Fruit fly (Drosophila melanogaster) whole organism, embryonic: ENCODE results near the gene eIF4A.
A peak's percentile ranks its signal among the peaks of the same experiment; 100 is the strongest.

Source experiments
- Bgb ChIP-seq: fragments of 200-800 bp; sonication (Bioruptor generic); IDR thresholded peaks from 2 replicates; pipeline ENCODE4 v1.3.6; 2022; ENCODE audit warnings: missing biosample characterization, missing genetic modification characterization; ENCODE audit not compliant: partially characterized antibody
- CG10267 ChIP-seq: fragments of 200-800 bp; sonication (Bioruptor generic); optimal IDR thresholded peaks from 2 replicates; lab custom pipeline; 2018; ENCODE audit warnings: missing biosample characterization, mild to moderate bottlenecking, missing genetic modification characterization, moderate library complexity
- CG14965 ChIP-seq: fragments of 200-800 bp; sonication (Bioruptor generic); optimal IDR thresholded peaks from 2 replicates; lab custom pipeline; 2016; ENCODE audit warnings: missing biosample characterization, missing genetic modification characterization, borderline replicate concordance
- CG2116 ChIP-seq: fragments of 200-800 bp; sonication (Bioruptor generic); optimal IDR thresholded peaks from 3 replicates; lab custom pipeline; 2018; ENCODE audit warnings: missing biosample characterization, mild to moderate bottlenecking, missing genetic modification characterization
- CG6791 ChIP-seq: fragments of 200-800 bp; sonication (Bioruptor generic); IDR thresholded peaks from 3 replicates; pipeline ENCODE4 v1.3.6; 2022; ENCODE audit warnings: missing biosample characterization, missing genetic modification characterization; ENCODE audit not compliant: partially characterized antibody
- CG8359 ChIP-seq: fragments of 200-800 bp; sonication (Bioruptor generic); optimal IDR thresholded peaks from 2 replicates; lab custom pipeline; 2017; ENCODE audit warnings: missing biosample characterization, mild to moderate bottlenecking, missing genetic modification characterization, borderline replicate concordance
- CG8388 ChIP-seq: fragments of 200-800 bp; sonication (Bioruptor generic); optimal IDR thresholded peaks from 2 replicates; lab custom pipeline; 2019; ENCODE audit warnings: missing biosample characterization, mild to moderate bottlenecking, missing genetic modification characterization, moderate library complexity
- CG9609 ChIP-seq: fragments of 200-800 bp; sonication (Bioruptor generic); optimal IDR thresholded peaks from 3 replicates; lab custom pipeline; 2016; ENCODE audit warnings: missing biosample characterization, missing genetic modification characterization
- CG9797 ChIP-seq: fragments of 200-800 bp; sonication (Bioruptor generic); optimal IDR thresholded peaks from 3 replicates; lab custom pipeline; 2018; ENCODE audit warnings: missing biosample characterization, mild to moderate bottlenecking, missing genetic modification characterization
- D19A ChIP-seq: fragments of 200-800 bp; optimal IDR thresholded peaks from 3 replicates; lab custom pipeline; 2019; ENCODE audit warnings: missing biosample characterization, mild to moderate bottlenecking, missing genetic modification characterization, moderate library complexity
- Ets65A ChIP-seq: fragments of 200-800 bp; sonication (Bioruptor generic); peaks from one replicate; lab custom pipeline; 2016; ENCODE audit warnings: missing biosample characterization, missing genetic modification characterization
- Gsc ChIP-seq: fragments of 200-800 bp; sonication (Bioruptor generic); IDR thresholded peaks from 2 replicates; pipeline ENCODE4 v1.3.6; 2022; ENCODE audit warnings: missing biosample characterization, missing genetic modification characterization
- Kr ChIP-seq: fragments of 200-800 bp; sonication (Bioruptor generic); optimal IDR thresholded peaks from 2 replicates; lab custom pipeline; 2017; ENCODE audit warnings: missing biosample characterization, mild to moderate bottlenecking, missing genetic modification characterization
- Lim3 ChIP-seq: fragments of 200-800 bp; sonication (Bioruptor generic); IDR thresholded peaks from 2 replicates; pipeline ENCODE4 v1.3.6; 2022; ENCODE audit warnings: missing biosample characterization, missing genetic modification characterization
- Meics ChIP-seq: fragments of 200-800 bp; sonication (Bioruptor generic); optimal IDR thresholded peaks from 2 replicates; lab custom pipeline; 2017; ENCODE audit warnings: missing biosample characterization, mild to moderate bottlenecking, missing genetic modification characterization
- Mrtf ChIP-seq: fragments of 200-800 bp; sonication (Bioruptor generic); IDR thresholded peaks from 3 replicates; pipeline ENCODE4 v1.3.6; 2022; ENCODE audit warnings: missing biosample characterization, missing genetic modification characterization
- NfI ChIP-seq: fragments of 200-800 bp; sonication (Bioruptor generic); optimal IDR thresholded peaks from 3 replicates; lab custom pipeline; 2018; ENCODE audit warnings: missing biosample characterization, mild to moderate bottlenecking, missing genetic modification characterization, moderate library complexity
- Poxn ChIP-seq: fragments of 200-800 bp; sonication (Bioruptor generic); IDR thresholded peaks from 2 replicates; pipeline ENCODE4 v1.3.6; 2022; ENCODE audit warnings: missing biosample characterization, missing genetic modification characterization
- Spps ChIP-seq: fragments of 200-800 bp; sonication (Bioruptor generic); optimal IDR thresholded peaks from 2 replicates; lab custom pipeline; 2018; ENCODE audit warnings: missing biosample characterization, mild to moderate bottlenecking, missing genetic modification characterization
- Ssrp ChIP-seq: fragments of 200-800 bp; sonication (Bioruptor generic); optimal IDR thresholded peaks from 2 replicates; lab custom pipeline; 2018; ENCODE audit warnings: missing biosample characterization, mild to moderate bottlenecking, missing genetic modification characterization, moderate library complexity
- Xrp1 ChIP-seq: fragments of 200-800 bp; sonication (Bioruptor generic); IDR thresholded peaks from 2 replicates; pipeline ENCODE4 v1.3.6; 2022; ENCODE audit warnings: missing biosample characterization, missing genetic modification characterization
- abd-A ChIP-seq: fragments of 200-800 bp; sonication (Bioruptor generic); optimal IDR thresholded peaks from 3 replicates; lab custom pipeline; 2019; ENCODE audit warnings: missing biosample characterization, mild to moderate bottlenecking, missing genetic modification characterization, moderate library complexity
- al ChIP-seq: fragments of 200-800 bp; sonication (Bioruptor generic); IDR thresholded peaks from 2 replicates; pipeline ENCODE4 v1.3.6; 2022; ENCODE audit warnings: missing biosample characterization, missing genetic modification characterization
- bbx ChIP-seq: fragments of 200-800 bp; sonication (Bioruptor generic); IDR thresholded peaks from 2 replicates; pipeline ENCODE4 v1.3.6; 2022; ENCODE audit warnings: missing biosample characterization, missing genetic modification characterization; ENCODE audit not compliant: partially characterized antibody
- cas ChIP-seq: fragments of 200-800 bp; sonication (Bioruptor generic); IDR thresholded peaks from 2 replicates; pipeline ENCODE4 v1.3.6; 2022; ENCODE audit warnings: missing biosample characterization, missing genetic modification characterization
- ci ChIP-seq: fragments of 200-800 bp; sonication (Bioruptor generic); IDR thresholded peaks from 3 replicates; pipeline ENCODE4 v1.3.6; 2022; ENCODE audit warnings: missing biosample characterization, missing genetic modification characterization
- crol ChIP-seq: fragments of 200-800 bp; sonication (Bioruptor generic); IDR thresholded peaks from 2 replicates; pipeline ENCODE4 v1.3.6; 2022; ENCODE audit warnings: missing biosample characterization, missing genetic modification characterization
- danr ChIP-seq: fragments of 200-800 bp; sonication (Bioruptor generic); IDR thresholded peaks from 2 replicates; pipeline ENCODE4 v1.3.6; 2022; ENCODE audit warnings: missing biosample characterization, missing genetic modification characterization
- disco-r ChIP-seq: fragments of 200-800 bp; sonication (Bioruptor generic); optimal IDR thresholded peaks from 2 replicates; lab custom pipeline; 2016; ENCODE audit warnings: missing biosample characterization, missing genetic modification characterization
- emc ChIP-seq: fragments of 200-800 bp; sonication (Bioruptor generic); optimal IDR thresholded peaks from 2 replicates; lab custom pipeline; 2016; ENCODE audit warnings: missing biosample characterization, missing genetic modification characterization
- exex ChIP-seq: fragments of 200-800 bp; sonication (Bioruptor generic); optimal IDR thresholded peaks from 4 replicates; lab custom pipeline; 2018; ENCODE audit warnings: missing biosample characterization, mild to moderate bottlenecking, missing genetic modification characterization, moderate library complexity
- fru ChIP-seq: fragments of >200 bp; optimal IDR thresholded peaks from 2 replicates; lab custom pipeline; 2017
- fu2 ChIP-seq: fragments of 200-800 bp; sonication (Bioruptor generic); optimal IDR thresholded peaks from 2 replicates; lab custom pipeline; 2016; ENCODE audit warnings: missing biosample characterization, missing genetic modification characterization
- grn ChIP-seq: fragments of 200-800 bp; sonication (Bioruptor generic); optimal IDR thresholded peaks from 3 replicates; lab custom pipeline; 2017; ENCODE audit warnings: missing biosample characterization, missing genetic modification characterization
- knrl ChIP-seq: fragments of 200-800 bp; sonication (Bioruptor generic); IDR thresholded peaks from 3 replicates; pipeline ENCODE4 v1.3.6; 2022; ENCODE audit warnings: missing biosample characterization, missing genetic modification characterization; ENCODE audit not compliant: partially characterized antibody
- mirr ChIP-seq: fragments of 200-800 bp; sonication (Bioruptor generic); optimal IDR thresholded peaks from 3 replicates; lab custom pipeline; 2018; ENCODE audit warnings: missing biosample characterization, mild to moderate bottlenecking, missing genetic modification characterization
- odd ChIP-seq: fragments of 200-800 bp; sonication (Bioruptor generic); optimal IDR thresholded peaks from 2 replicates; lab custom pipeline; 2017; ENCODE audit warnings: missing biosample characterization, mild to moderate bottlenecking, missing genetic modification characterization
- otp ChIP-seq: fragments of 200-800 bp; sonication (Bioruptor generic); IDR thresholded peaks from 3 replicates; pipeline ENCODE4, ENCODE4 v1.3.6; 2022; ENCODE audit warnings: missing biosample characterization, missing genetic modification characterization
- pb ChIP-seq: fragments of 200-800 bp; sonication (Bioruptor generic); optimal IDR thresholded peaks from 3 replicates; lab custom pipeline; 2016; ENCODE audit warnings: missing biosample characterization, missing genetic modification characterization
- ranshi ChIP-seq: fragments of 200-800 bp; sonication (Bioruptor generic); IDR thresholded peaks from 2 replicates; pipeline ENCODE4 v1.3.6; 2022; ENCODE audit warnings: missing biosample characterization, missing genetic modification characterization
- row ChIP-seq: fragments of 200-800 bp; sonication (Bioruptor generic); IDR thresholded peaks from 3 replicates; pipeline ENCODE4 v1.3.6; 2022; ENCODE audit warnings: missing biosample characterization, missing genetic modification characterization
- sc ChIP-seq, 3 experiments: fragments of >200 bp in 2 of 3; fragments of 200-800 bp in 1 of 3; sonication (Bioruptor generic) in 1 of 3; optimal IDR thresholded peaks; 2 replicates in 2 of 3; 3 replicates in 1 of 3; lab custom pipeline; 2017; ENCODE audit warnings: mild to moderate bottlenecking in 1 of 3, missing biosample characterization in 1 of 3, missing genetic modification characterization in 1 of 3, missing genetic modification reagents in 1 of 3
- trem ChIP-seq: fragments of 200-800 bp; optimal IDR thresholded peaks from 3 replicates; lab custom pipeline; 2019; ENCODE audit warnings: missing biosample characterization, mild to moderate bottlenecking, missing genetic modification characterization, moderate library complexity
- vvl ChIP-seq: fragments of 200-800 bp; sonication (Bioruptor generic); IDR thresholded peaks from 2 replicates; pipeline ENCODE4 v1.3.6; 2022; ENCODE audit warnings: missing biosample characterization, missing genetic modification characterization
- z ChIP-seq: fragments of 200-800 bp; sonication (Bioruptor generic); IDR thresholded peaks from 3 replicates; pipeline ENCODE4 v1.3.6; 2022; ENCODE audit warnings: missing biosample characterization, missing genetic modification characterization
- zfh2 ChIP-seq: fragments of 200-800 bp; sonication (Bioruptor generic); optimal IDR thresholded peaks from 2 replicates; lab custom pipeline; 2016; ENCODE audit warnings: missing biosample characterization, missing genetic modification characterization

Gene eIF4A

dm6 chr2L:6006508-6007232 is 25.1 kb downstream of the eIF4A start, which contains the start of gene Gal (continued):
- peak; percentile 33; the same call in 1 of the 3 replicates for TF ChIP-seq ci (GFP tag; lab: Robert Waterston, UW)

dm6 chr2L:6012303-6013070 is 30.9 kb downstream of the eIF4A start, which contains the start of gene CG9098:
TSS of gene CG9098 (minus strand) at chr2L:6012338.
- TF ChIP-seq row (peak; percentile 44; the same call in 1 of the 3 replicates), Lim3 (GFP tag; lab: Robert Waterston, UW) (peak; percentile 61; the same call in 1 of the 2 replicates), CG10267 (tag; lab: Kevin White, UChicago) (no peak), grn (peak; percentile 72), CG9797 (GFP tag; lab: Kevin White, UChicago) (no peak), D19A (peak; percentile 83), NfI (GFP tag; lab: Kevin White, UChicago) (no peak), Ets65A (GFP tag; lab: Kevin White, UChicago) (peak; percentile 28), CG8388 (GFP tag; lab: Kevin White, UChicago) (peak; percentile 62), Xrp1 (GFP tag; lab: Robert Waterston, UW) (no peak), Poxn (no peak), exex (peak; percentile 65), mirr (GFP tag; lab: Kevin White, UChicago) (peak; percentile 82), otp (GFP tag; lab: Robert Waterston, UW) (peak; percentile 10; the same call in 1 of the 3 replicates), knrl (GFP tag; lab: Robert Waterston, UW) (no peak), Meics (GFP tag; lab: Kevin White, UChicago) (no peak), crol (GFP tag; lab: Robert Waterston, UW) (peak; percentile 75), CG2116 (GFP tag; lab: Kevin White, UChicago) (no peak)

- TF ChIP-seq emc (GFP tag; lab: Kevin White, UChicago) (no peak), CG10267 (tag; lab: Kevin White, UChicago) (no peak), Ssrp (tag; lab: Kevin White, UChicago) (no peak), ranshi (GFP tag; lab: Robert Waterston, UW) (no peak), CG8388 (GFP tag; lab: Kevin White, UChicago) (no peak), Gsc (GFP tag; lab: Robert Waterston, UW) (no peak), sc (optimal IDR thresholded peaks at IDR 0.05; lab: Kevin White, UChicago) (no peak), sc (GFP tag; optimal IDR thresholded peaks at IDR 0.05; lab: Kevin White, UChicago) (no peak), CG6791 (GFP tag; lab: Robert Waterston, UW) (peak; percentile 51; the same call in 1 of the 3 replicates), cas (GFP tag; lab: Robert Waterston, UW) (no peak), fu2 (GFP tag; lab: Kevin White, UChicago) (no peak), CG8359 (GFP tag; lab: Kevin White, UChicago) (no peak), vvl (GFP tag; lab: Robert Waterston, UW) (no peak), abd-A (tag; lab: Kevin White, UChicago) (no peak), CG14965 (GFP tag; lab: Kevin White, UChicago) (no peak), danr (no peak), Mrtf (no peak), Bgb (GFP tag; lab: Robert Waterston, UW) (peak; percentile 65), disco-r (GFP tag; lab: Kevin White, UChicago) (no peak), bbx (GFP tag; lab: Robert Waterston, UW) (peak; percentile 65), odd (GFP tag; lab: Kevin White, UChicago) (no peak), trem (tag; lab: Kevin White, UChicago) (no peak), al (no peak), fru (lab: Kevin White, UChicago) (no peak), CG9609 (GFP tag; lab: Kevin White, UChicago) (no peak), Kr (no peak), pb (GFP tag; lab: Kevin White, UChicago) (no peak), Spps (tag; lab: Kevin White, UChicago) (no peak), zfh2 (GFP tag; lab: Kevin White, UChicago) (no peak), z (GFP tag; lab: Robert Waterston, UW) (no peak)
These were observed 31.5 kb downstream of the eIF4A start for dm6 chr2L:6013071-6013417.
